Fruit fly (Drosophila melanogaster) whole organism, embryonic: Measurements from ENCODE around the gene Sc2.
A peak's percentile ranks its signal among the peaks of the same experiment; 100 is the strongest.

Source experiments
- Bgb ChIP-seq: fragments of 200-800 bp; sonication (Bioruptor generic); IDR thresholded peaks from 2 replicates; pipeline ENCODE4 v1.3.6; 2022; ENCODE audit warnings: missing biosample characterization, missing genetic modification characterization; ENCODE audit not compliant: partially characterized antibody
- Bteb2 ChIP-seq: fragments of 200-800 bp; sonication (Bioruptor generic); optimal IDR thresholded peaks from 2 replicates; lab custom pipeline; 2016; ENCODE audit warnings: missing biosample characterization, missing genetic modification characterization
- CG10209 ChIP-seq: fragments of 200-800 bp; sonication (Bioruptor generic); optimal IDR thresholded peaks from 3 replicates; lab custom pipeline; 2017; ENCODE audit warnings: missing biosample characterization, mild to moderate bottlenecking, missing genetic modification characterization, missing genetic modification reagents
- CG10366 ChIP-seq: fragments of 200-800 bp; sonication (Bioruptor generic); IDR thresholded peaks from 2 replicates; pipeline ENCODE4 v1.3.6; 2022; ENCODE audit warnings: missing biosample characterization, missing genetic modification characterization
- CG11695 ChIP-seq: fragments of 200-800 bp; sonication (Bioruptor generic); IDR thresholded peaks from 3 replicates; pipeline ENCODE4 v1.3.6; 2022; ENCODE audit warnings: missing biosample characterization, missing genetic modification characterization
- CG12769 ChIP-seq: fragments of 200-800 bp; sonication (Bioruptor generic); optimal IDR thresholded peaks from 2 replicates; lab custom pipeline; 2019; ENCODE audit warnings: missing biosample characterization, mild to moderate bottlenecking, missing genetic modification characterization, moderate library complexity
- CG14860 ChIP-seq: fragments of 200-800 bp; sonication (Bioruptor generic); IDR thresholded peaks from 3 replicates; pipeline ENCODE4 v1.3.6; 2022; ENCODE audit warnings: missing biosample characterization, missing genetic modification characterization; ENCODE audit not compliant: partially characterized antibody
- CG16813 ChIP-seq: fragments of 200-800 bp; sonication (Bioruptor generic); IDR thresholded peaks from 3 replicates; pipeline ENCODE4 v1.3.6; 2022; ENCODE audit warnings: missing biosample characterization, missing genetic modification characterization; ENCODE audit not compliant: partially characterized antibody
- CG18619 ChIP-seq: fragments of 200-800 bp; sonication (Bioruptor generic); optimal IDR thresholded peaks from 3 replicates; lab custom pipeline; 2017; ENCODE audit warnings: missing biosample characterization, mild to moderate bottlenecking, missing genetic modification characterization
- CG2678 ChIP-seq: fragments of 200-800 bp; sonication (Bioruptor generic); optimal IDR thresholded peaks from 3 replicates; lab custom pipeline; 2019; ENCODE audit warnings: missing biosample characterization, mild to moderate bottlenecking, missing genetic modification characterization, moderate library complexity
- CG34224 ChIP-seq: fragments of 200-800 bp; sonication (Bioruptor generic); IDR thresholded peaks from 3 replicates; pipeline ENCODE4 v1.3.6; 2022; ENCODE audit warnings: missing biosample characterization, missing genetic modification characterization; ENCODE audit not compliant: partially characterized antibody
- CG7372 ChIP-seq: fragments of 200-800 bp; sonication (Bioruptor generic); IDR thresholded peaks from 2 replicates; pipeline ENCODE4 v1.3.6; 2022; ENCODE audit warnings: missing biosample characterization, missing genetic modification characterization
- CG7839 ChIP-seq: fragments of 200-800 bp; sonication (Bioruptor generic); optimal IDR thresholded peaks from 3 replicates; lab custom pipeline; 2018; ENCODE audit warnings: missing biosample characterization, mild to moderate bottlenecking, missing genetic modification characterization, moderate library complexity
- CG8290 ChIP-seq, 3 experiments: fragments of 200-800 bp; sonication (Bioruptor generic); optimal IDR thresholded peaks; 2 replicates each; lab custom pipeline; 2016 to 2019; ENCODE audit warnings: missing biosample characterization in 3 of 3, missing genetic modification characterization in 3 of 3, mild to moderate bottlenecking in 2 of 3, moderate library complexity in 1 of 3
- Dref ChIP-seq: fragments of 200-800 bp; sonication (Bioruptor generic); IDR thresholded peaks from 2 replicates; pipeline ENCODE4 v1.3.6; 2022; ENCODE audit warnings: missing biosample characterization, missing genetic modification characterization
- E2f2 ChIP-seq: fragments of 200-800 bp; sonication (Bioruptor generic); IDR thresholded peaks from 2 replicates; pipeline ENCODE4 v1.3.6; 2022; ENCODE audit warnings: missing biosample characterization, missing genetic modification characterization
- Fer1 ChIP-seq: fragments of 200-800 bp; sonication (Bioruptor generic); optimal IDR thresholded peaks from 2 replicates; lab custom pipeline; 2017; ENCODE audit warnings: missing biosample characterization, mild to moderate bottlenecking, missing genetic modification characterization
- Fer2 ChIP-seq: fragments of 200-800 bp; sonication (Bioruptor generic); optimal IDR thresholded peaks from 2 replicates; lab custom pipeline; 2018; ENCODE audit warnings: missing biosample characterization, mild to moderate bottlenecking, missing genetic modification characterization, moderate library complexity
- GATAe ChIP-seq: fragments of 200-800 bp; sonication (Bioruptor generic); conservative IDR thresholded peaks from 2 replicates; pipeline ENCODE4 v1.3.6; 2022; ENCODE audit warnings: missing biosample characterization, missing genetic modification characterization
- H2.0 ChIP-seq: fragments of 200-800 bp; sonication (Bioruptor generic); IDR thresholded peaks from 2 replicates; pipeline ENCODE4 v1.3.6; 2022; ENCODE audit warnings: missing biosample characterization, missing genetic modification characterization
- HmgZ ChIP-seq: fragments of 200-800 bp; sonication (Bioruptor generic); optimal IDR thresholded peaks from 2 replicates; lab custom pipeline; 2018; ENCODE audit warnings: missing biosample characterization, mild to moderate bottlenecking, missing genetic modification characterization
- NFAT ChIP-seq: fragments of 200-800 bp; sonication (Bioruptor generic); IDR thresholded peaks from 2 replicates; pipeline ENCODE4 v1.3.6; 2022; ENCODE audit warnings: missing biosample characterization, missing genetic modification characterization
- Opbp ChIP-seq: fragments of 200-800 bp; sonication (Bioruptor generic); IDR thresholded peaks from 3 replicates; pipeline ENCODE4 v1.3.6; 2022; ENCODE audit warnings: missing biosample characterization, missing genetic modification characterization; ENCODE audit not compliant: partially characterized antibody
- Pdp1 ChIP-seq, 2 experiments: fragments of 200-800 bp; sonication (Bioruptor generic); optimal IDR thresholded peaks; 3 replicates each; lab custom pipeline; 2016; ENCODE audit warnings: missing biosample characterization in 2 of 2, missing genetic modification characterization in 2 of 2, mild to moderate bottlenecking in 1 of 2, moderate library complexity in 1 of 2
- cad ChIP-seq: fragments of >200 bp; optimal IDR thresholded peaks from 2 replicates; lab custom pipeline; 2017; ENCODE audit warnings: missing biosample characterization, missing genetic modification characterization
- eyg ChIP-seq: fragments of 200-800 bp; sonication (Bioruptor generic); optimal IDR thresholded peaks from 3 replicates; lab custom pipeline; 2016; ENCODE audit warnings: missing biosample characterization, missing genetic modification characterization
- ham ChIP-seq: fragments of 200-800 bp; sonication (Bioruptor generic); IDR thresholded peaks from 2 replicates; pipeline ENCODE4 v1.3.6; 2022; ENCODE audit warnings: missing biosample characterization, missing genetic modification characterization
- lab ChIP-seq: fragments of 200-800 bp; sonication (Bioruptor generic); optimal IDR thresholded peaks from 3 replicates; lab custom pipeline; 2017; ENCODE audit warnings: missing biosample characterization, missing genetic modification characterization, mild to moderate bottlenecking, moderate library complexity, missing genetic modification reagents
- lola ChIP-seq, 3 experiments: fragments of >200 bp in 2 of 3; fragments of 200-800 bp in 1 of 3; sonication (Bioruptor generic) in 1 of 3; optimal IDR thresholded peaks; 2 replicates each; lab custom pipeline; 2017 to 2019; ENCODE audit warnings: missing biosample characterization in 3 of 3, missing genetic modification characterization in 3 of 3, mild to moderate bottlenecking in 1 of 3, moderate library complexity in 1 of 3
- maf-S ChIP-seq: fragments of 200-800 bp; sonication (Bioruptor generic); optimal IDR thresholded peaks from 2 replicates; lab custom pipeline; 2016; ENCODE audit warnings: missing biosample characterization, missing genetic modification characterization
- p53 ChIP-seq: fragments of 200-800 bp; sonication (Bioruptor generic); optimal IDR thresholded peaks from 2 replicates; lab custom pipeline; 2016; ENCODE audit warnings: missing biosample characterization, missing genetic modification characterization
- pan ChIP-seq, 4 experiments: fragments of >200 bp in 3 of 4; fragments of 200-800 bp in 1 of 4; sonication (Bioruptor generic) in 1 of 4; optimal IDR thresholded peaks in 3 of 4; IDR thresholded peaks in 1 of 4; 2 replicates each; pipeline versions ENCODE4 v1.3.6 to Lab custom; 2017 to 2022; ENCODE audit warnings: missing biosample characterization in 2 of 4, missing genetic modification characterization in 2 of 4, mixed read lengths in 1 of 4
- prd ChIP-seq, 3 experiments: fragments of >200 bp in 2 of 3; fragments of 200-800 bp in 1 of 3; sonication (Bioruptor generic) in 1 of 3; optimal IDR thresholded peaks in 2 of 3; IDR thresholded peaks in 1 of 3; 2 replicates in 2 of 3; 3 replicates in 1 of 3; pipeline versions ENCODE4 v1.3.6 to Lab custom; 2017 to 2022; ENCODE audit warnings: missing biosample characterization in 1 of 3, missing genetic modification characterization in 1 of 3
- pzg ChIP-seq: fragments of 200-800 bp; sonication (Bioruptor generic); optimal IDR thresholded peaks from 3 replicates; lab custom pipeline; 2018; ENCODE audit warnings: missing biosample characterization, mild to moderate bottlenecking, missing genetic modification characterization, moderate library complexity
- scrt ChIP-seq: fragments of 200-800 bp; sonication (Bioruptor generic); optimal IDR thresholded peaks from 2 replicates; lab custom pipeline; 2018; ENCODE audit warnings: missing biosample characterization, mild to moderate bottlenecking, missing genetic modification characterization, moderate library complexity
- sens ChIP-seq: fragments of 200-800 bp; sonication (Bioruptor generic); peaks from one replicate; lab custom pipeline; 2016; ENCODE audit warnings: missing biosample characterization, missing genetic modification characterization
- slbo ChIP-seq: fragments of 200-800 bp; sonication (Bioruptor generic); IDR thresholded peaks from 2 replicates; pipeline ENCODE4 v1.3.6; 2022; ENCODE audit warnings: missing biosample characterization, missing genetic modification characterization
- sna ChIP-seq: fragments of 200-800 bp; sonication (Bioruptor generic); IDR thresholded peaks from 2 replicates; pipeline ENCODE4 v1.3.6; 2022; ENCODE audit warnings: missing biosample characterization, missing genetic modification characterization; ENCODE audit not compliant: partially characterized antibody
- ssp ChIP-seq: fragments of 200-800 bp; sonication (Bioruptor generic); IDR thresholded peaks from 2 replicates; pipeline ENCODE4 v1.3.6; 2022; ENCODE audit warnings: missing biosample characterization, missing genetic modification characterization
- tna ChIP-seq: fragments of 200-800 bp; sonication (Bioruptor generic); IDR thresholded peaks from 2 replicates; pipeline ENCODE4 v1.3.6; 2022; ENCODE audit warnings: missing biosample characterization, missing genetic modification characterization; ENCODE audit not compliant: partially characterized antibody
- unc-4 ChIP-seq: fragments of 200-800 bp; sonication (Bioruptor generic); IDR thresholded peaks from 2 replicates; pipeline ENCODE4 v1.3.6; 2022; ENCODE audit warnings: missing biosample characterization, missing genetic modification characterization; ENCODE audit not compliant: partially characterized antibody
- vfl ChIP-seq: fragments of 200-800 bp; sonication (Bioruptor generic); optimal IDR thresholded peaks from 2 replicates; lab custom pipeline; 2016; ENCODE audit warnings: missing biosample characterization, missing genetic modification characterization
- vvl ChIP-seq: fragments of 200-800 bp; sonication (Bioruptor generic); IDR thresholded peaks from 2 replicates; pipeline ENCODE4 v1.3.6; 2022; ENCODE audit warnings: missing biosample characterization, missing genetic modification characterization
- z ChIP-seq: fragments of 200-800 bp; sonication (Bioruptor generic); IDR thresholded peaks from 3 replicates; pipeline ENCODE4 v1.3.6; 2022; ENCODE audit warnings: missing biosample characterization, missing genetic modification characterization
- zen2 ChIP-seq: fragments of 200-800 bp; sonication (Bioruptor generic); IDR thresholded peaks from 3 replicates; pipeline ENCODE4 v1.3.6; 2022; ENCODE audit warnings: missing biosample characterization, missing genetic modification characterization; ENCODE audit not compliant: partially characterized antibody

The Sc2 gene

DNA sequence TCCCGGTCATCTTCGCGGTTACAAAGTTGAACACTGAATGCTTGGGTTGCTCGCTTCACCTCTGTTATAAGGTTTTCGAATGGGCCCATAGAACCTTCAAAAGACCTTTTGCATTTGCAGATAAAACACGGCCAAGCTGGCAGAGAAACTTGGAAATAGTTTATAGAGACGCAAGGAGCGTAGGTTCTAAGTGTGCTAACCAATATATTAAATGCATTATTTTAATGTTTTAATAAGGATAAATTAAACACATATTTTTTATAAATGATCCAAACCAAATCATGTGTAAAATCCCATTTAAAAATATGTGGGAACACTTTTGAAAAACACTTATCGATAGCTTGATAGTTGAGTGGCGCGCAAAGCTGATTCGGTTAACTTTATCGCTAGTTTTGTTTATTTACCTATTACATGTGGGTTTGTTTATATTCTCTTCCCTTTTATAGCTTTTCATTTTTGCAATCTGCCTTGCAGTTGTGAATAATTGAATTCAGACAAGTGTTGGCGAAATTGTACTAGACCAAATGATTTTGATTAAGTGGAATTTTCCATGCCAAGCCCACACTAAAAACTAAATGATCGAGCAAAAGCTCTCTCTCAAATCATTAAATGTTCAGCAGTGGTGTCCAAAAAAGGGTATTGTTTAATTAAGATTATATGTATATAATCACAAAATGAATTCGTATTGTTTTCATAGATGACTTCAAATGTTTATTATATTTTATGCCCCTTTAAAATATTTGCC lies 37.0 kb downstream of the Sc2 start, which contains the start of gene CG12766 (continued):
- TF ChIP-seq ham (GFP tag; lab: Robert Waterston, UW) (no peak), cad (no peak), p53 (GFP tag; lab: Kevin White, UChicago) (no peak), vfl (GFP tag; lab: Kevin White, UChicago) (no peak), z (GFP tag; lab: Robert Waterston, UW) (no peak), eyg (GFP tag; lab: Kevin White, UChicago) (no peak), ssp (GFP tag; lab: Robert Waterston, UW) (no peak), HmgZ (tag; lab: Kevin White, UChicago) (peak; percentile 15), vvl (GFP tag; lab: Robert Waterston, UW) (0 out of 2 replicates have a peak, but pooled peaks have one; percentile 5), CG34224 (GFP tag; lab: Robert Waterston, UW) (peak; percentile 75), maf-S (GFP tag; lab: Kevin White, UChicago) (no peak), pan (optimal IDR thresholded peaks at IDR 0.05; lab: Kevin White, UChicago) (no peak), pan (GFP tag; optimal IDR thresholded peaks at IDR 0.05 in 1 of 2, IDR thresholded peaks at IDR 0.05 in 1 of 2) (peak in 1 of 2 experiments; percentile 24), Pdp1 (GFP tag; optimal IDR thresholded peaks at IDR 0.05; lab: Kevin White, UChicago) (peak in 1 of 2 experiments; percentile 54), Dref (GFP tag; lab: Robert Waterston, UW) (peak; percentile 48), sna (GFP tag; lab: Robert Waterston, UW) (peak; percentile 62), CG10366 (GFP tag; lab: Robert Waterston, UW) (no peak), H2.0 (GFP tag; lab: Robert Waterston, UW) (0 out of 2 replicates have a peak, but pooled peaks have one; percentile 13), CG16813 (GFP tag; lab: Robert Waterston, UW) (no peak), CG7839 (tag; lab: Kevin White, UChicago) (peak; percentile 30), Fer1 (GFP tag; lab: Kevin White, UChicago) (peak; percentile 32), Opbp (peak; percentile 34; the same call in 1 of the 3 replicates), CG7372 (GFP tag; lab: Robert Waterston, UW) (no peak), zen2 (GFP tag; lab: Robert Waterston, UW) (0 out of 3 replicates have a peak, but pooled peaks have one; percentile 47), CG10209 (no peak), E2f2 (GFP tag; lab: Robert Waterston, UW) (peak; percentile 76), scrt (GFP tag; lab: Kevin White, UChicago) (peak; percentile 1), GATAe (GFP tag; lab: Robert Waterston, UW) (no peak), pzg (GFP tag; lab: Kevin White, UChicago) (peak; percentile 7), prd (optimal IDR thresholded peaks at IDR 0.05; lab: Kevin White, UChicago) (no peak), prd (GFP tag; IDR thresholded peaks at IDR 0.05; lab: Robert Waterston, UW) (0 out of 3 replicates have a peak, but pooled peaks have one; percentile 5), Bgb (GFP tag; lab: Robert Waterston, UW) (peak; percentile 65; the same call in 1 of the 2 replicates), Bteb2 (GFP tag; lab: Kevin White, UChicago) (no peak), tna (peak; percentile 71), slbo (GFP tag; lab: Robert Waterston, UW) (peak; percentile 29; the same call in 1 of the 2 replicates), Fer2 (no peak), unc-4 (GFP tag; lab: Robert Waterston, UW) (0 out of 2 replicates have a peak, but pooled peaks have one; percentile 43), CG12769 (no peak), CG11695 (GFP tag; lab: Robert Waterston, UW) (0 out of 3 replicates have a peak, but pooled peaks have one; percentile 19), CG2678 (peak; percentile 56), sens (GFP tag; lab: Kevin White, UChicago) (peak; percentile 75), lab (GFP tag; lab: Kevin White, UChicago) (peak; percentile 43), CG14860 (0 out of 3 replicates have a peak, but pooled peaks have one; percentile 35), CG18619 (GFP tag; lab: Kevin White, UChicago) (no peak), CG8290 (GFP tag; optimal IDR thresholded peaks at IDR 0.05; lab: Kevin White, UChicago) (no peak), CG8290 (tag; optimal IDR thresholded peaks at IDR 0.05; lab: Kevin White, UChicago) (peak in 1 of 2 experiments; percentile 33), lola (GFP tag; optimal IDR thresholded peaks at IDR 0.05; lab: Kevin White, UChicago) (no peak), NFAT (peak; percentile 69)
